Worm (Caenorhabditis elegans) whole organism, L4 larva: ENCODE results near the gene F57G12.1.
A peak's percentile ranks its signal among the peaks of the same experiment; 100 is the strongest.

Experiments
- D1046.2 ChIP-seq: fragments of 200-800 bp; sonication (Bioruptor generic); IDR thresholded peaks from 2 replicates; pipeline ENCODE4 v1.3.6; 2022; ENCODE audit warnings: missing genetic modification characterization, missing compliant biosample characterization
- F49E8.2 ChIP-seq: sonication (generic microtip); optimal IDR thresholded peaks from 2 replicates; lab custom pipeline; 2016; ENCODE audit warnings: missing compliant biosample characterization, mild to moderate bottlenecking, missing genetic modification characterization, borderline replicate concordance
- T26A8.4 ChIP-seq: fragments of 200-800 bp; sonication (Bioruptor generic); IDR thresholded peaks from 2 replicates; pipeline ENCODE4 v1.3.6; 2022; ENCODE audit warnings: missing genetic modification characterization, missing compliant biosample characterization
- aha-1 ChIP-seq: fragments of 150-350 bp; peaks from one replicate; lab custom pipeline; 2014; ENCODE audit warnings: missing biosample characterization, missing genetic modification characterization
- aly-2 ChIP-seq: sonication (generic microtip); optimal IDR thresholded peaks from 2 replicates; lab custom pipeline; 2018; ENCODE audit warnings: missing biosample characterization, missing genetic modification characterization
- ceh-20 ChIP-seq: fragments of 200-800 bp; sonication (Bioruptor generic); IDR thresholded peaks from 2 replicates; pipeline ENCODE4 v1.3.6; 2022; ENCODE audit warnings: missing genetic modification reagents, missing genetic modification characterization, missing compliant biosample characterization
- ceh-32 ChIP-seq: sonication (generic microtip); optimal IDR thresholded peaks from 2 replicates; lab custom pipeline; 2016; ENCODE audit warnings: mild to moderate bottlenecking, missing genetic modification characterization, missing compliant biosample characterization; ENCODE audit not compliant: poor library complexity
- ceh-44 ChIP-seq: fragments of 200-800 bp; sonication (Bioruptor generic); IDR thresholded peaks from 2 replicates; pipeline ENCODE4 v1.3.6; 2022; ENCODE audit warnings: missing genetic modification reagents, missing genetic modification characterization, missing compliant biosample characterization
- daf-16 ChIP-seq, 3 experiments: sonication (generic microtip); optimal IDR thresholded peaks; 2 replicates each; lab custom pipeline; 2016 to 2017; ENCODE audit warnings: missing genetic modification characterization in 3 of 3, missing genetic modification reagents in 3 of 3, mild to moderate bottlenecking in 2 of 3, missing compliant biosample characterization in 2 of 3, missing biosample characterization in 1 of 3, moderate library complexity in 1 of 3
- daf-19 ChIP-seq: fragments of 200-800 bp; sonication (Bioruptor generic); conservative IDR thresholded peaks from 2 replicates; pipeline ENCODE4 v1.3.6; 2022; ENCODE audit warnings: missing genetic modification characterization, missing compliant biosample characterization
- dpl-1 ChIP-seq: fragments of 150-350 bp; optimal IDR thresholded peaks from 2 replicates; lab custom pipeline; 2014; ENCODE audit warnings: missing biosample characterization, missing genetic modification reagents, missing genetic modification characterization
- dve-1 ChIP-seq: sonication (generic microtip); optimal IDR thresholded peaks from 2 replicates; lab custom pipeline; 2017; ENCODE audit warnings: antibody characterized with exemption, mild to moderate bottlenecking, missing genetic modification characterization, missing compliant biosample characterization; ENCODE audit not compliant: insufficient read depth
- hlh-11 ChIP-seq: fragments of 200-800 bp; sonication (Bioruptor generic); optimal IDR thresholded peaks from 2 replicates; lab custom pipeline; 2018; ENCODE audit warnings: mild to moderate bottlenecking, missing genetic modification characterization, missing compliant biosample characterization
- hlh-30 ChIP-seq: sonication (generic microtip); optimal IDR thresholded peaks from 2 replicates; lab custom pipeline; 2017; ENCODE audit warnings: antibody characterized with exemption, mild to moderate bottlenecking, missing genetic modification characterization, missing compliant biosample characterization; ENCODE audit not compliant: insufficient read depth
- hmg-1.1 ChIP-seq: fragments of 200-800 bp; sonication (Bioruptor generic); IDR thresholded peaks from 2 replicates; pipeline ENCODE4 v1.3.6; 2022; ENCODE audit warnings: missing genetic modification reagents, missing genetic modification characterization, missing compliant biosample characterization
- lir-3 ChIP-seq: sonication (generic microtip); optimal IDR thresholded peaks from 2 replicates; lab custom pipeline; 2016; ENCODE audit warnings: mild to moderate bottlenecking, missing genetic modification characterization, missing compliant biosample characterization
- lsy-2 ChIP-seq, 2 experiments: fragments of 150-350 bp in 1 of 2; sonication (generic microtip) in 1 of 2; optimal IDR thresholded peaks; 2 replicates each; lab custom pipeline; 2014 to 2017; ENCODE audit warnings: missing biosample characterization in 2 of 2, missing genetic modification characterization in 2 of 2
- mdl-1 ChIP-seq, 2 experiments: fragments of 150-350 bp in 1 of 2; sonication (generic microtip) in 1 of 2; optimal IDR thresholded peaks; 2 replicates each; lab custom pipeline; 2014 to 2017; ENCODE audit warnings: missing biosample characterization in 2 of 2, missing genetic modification characterization in 2 of 2
- mep-1 ChIP-seq: fragments of 150-350 bp; sonication (generic microtip); optimal IDR thresholded peaks from 3 replicates; lab custom pipeline; 2014; ENCODE audit warnings: missing biosample characterization, missing genetic modification characterization
- mes-2 ChIP-seq: sonication (generic microtip); optimal IDR thresholded peaks from 2 replicates; lab custom pipeline; 2016; ENCODE audit warnings: missing genotype, mild to moderate bottlenecking, missing genetic modification characterization, missing compliant biosample characterization; ENCODE audit not compliant: poor library complexity, severe bottlenecking
- mxl-3 ChIP-seq: fragments of 200-800 bp; sonication (Bioruptor generic); optimal IDR thresholded peaks from 2 replicates; lab custom pipeline; 2018; ENCODE audit warnings: mild to moderate bottlenecking, missing genetic modification characterization, missing compliant biosample characterization
- nhr-102 ChIP-seq: sonication (generic microtip); optimal IDR thresholded peaks from 2 replicates; lab custom pipeline; 2016; ENCODE audit warnings: mild to moderate bottlenecking, missing genetic modification characterization, moderate library complexity, missing compliant biosample characterization
- nhr-28 ChIP-seq: fragments of 150-350 bp; optimal IDR thresholded peaks from 2 replicates; lab custom pipeline; 2014; ENCODE audit warnings: missing biosample characterization, missing genetic modification characterization
- nhr-48 ChIP-seq: sonication (generic microtip); optimal IDR thresholded peaks from 2 replicates; lab custom pipeline; 2016; ENCODE audit warnings: mild to moderate bottlenecking, missing genetic modification characterization, missing compliant biosample characterization
- nhr-6 ChIP-seq: fragments of 150-350 bp; optimal IDR thresholded peaks from 2 replicates; lab custom pipeline; 2014; ENCODE audit warnings: missing biosample characterization, missing genetic modification characterization
- pha-4 ChIP-seq, 2 experiments: fragments of 150-350 bp in 1 of 2; fragments of 200-800 bp in 1 of 2; sonication (Bioruptor generic) in 1 of 2; IDR thresholded peaks in 1 of 2; optimal IDR thresholded peaks in 1 of 2; 2 replicates each; pipeline versions ENCODE4 v1.3.6 to Lab custom; 2014 to 2022; ENCODE audit warnings: missing genetic modification characterization in 2 of 2, missing genetic modification reagents in 2 of 2, missing biosample characterization in 1 of 2, missing compliant biosample characterization in 1 of 2
- rbr-2 ChIP-seq: sonication (generic microtip); optimal IDR thresholded peaks from 2 replicates; lab custom pipeline; 2016; ENCODE audit warnings: missing genotype, missing genetic modification characterization, missing compliant biosample characterization
- spr-3 ChIP-seq: fragments of 200-800 bp; sonication (Bioruptor generic); optimal IDR thresholded peaks from 2 replicates; lab custom pipeline; 2018; ENCODE audit warnings: mild to moderate bottlenecking, missing genetic modification characterization, missing compliant biosample characterization
- unc-130 ChIP-seq: sonication (generic microtip); optimal IDR thresholded peaks from 2 replicates; lab custom pipeline; 2016; ENCODE audit warnings: missing genetic modification reagents, missing genetic modification characterization, missing compliant biosample characterization
- unc-62 ChIP-seq, 3 experiments: fragments of 150-350 bp in 1 of 3; sonication (generic microtip); optimal IDR thresholded peaks in 2 of 3; peaks in 1 of 3; 1 replicate in 1 of 3; 2 replicates in 2 of 3; lab custom pipeline; 2014 to 2017; ENCODE audit warnings: missing biosample characterization in 3 of 3, missing genetic modification characterization in 3 of 3, missing genetic modification reagents in 3 of 3, missing genotype in 1 of 3
- zfp-2 ChIP-seq: sonication (generic microtip); optimal IDR thresholded peaks from 2 replicates; lab custom pipeline; 2016; ENCODE audit warnings: mild to moderate bottlenecking, missing genetic modification characterization, missing compliant biosample characterization

F57G12.1 gene

DNA sequence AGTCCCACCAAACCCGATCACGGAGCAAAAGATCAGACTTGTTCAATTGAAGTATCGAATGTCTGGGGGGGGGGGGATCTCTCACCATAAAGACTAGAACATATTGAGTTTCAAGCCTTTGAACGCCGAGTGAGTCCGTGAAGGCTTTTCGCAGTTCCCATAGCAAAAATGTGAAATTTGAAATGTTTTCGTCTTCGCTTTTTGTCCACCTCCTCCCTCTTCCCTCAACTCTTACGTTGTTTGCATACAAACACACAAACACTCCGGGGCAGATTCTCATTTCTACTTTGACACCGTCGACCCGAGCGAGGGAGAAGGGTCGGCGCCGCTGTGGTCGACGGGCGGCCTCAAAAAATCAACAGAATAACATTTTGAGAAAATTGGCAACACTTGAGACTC is 7.6 kb upstream of the F57G12.1 start:
- TF ChIP-seq spr-3 (GFP tag; lab: Kevin White, UChicago) (no peak), aha-1 (tag; lab: Kevin White, UChicago) (peak; percentile 26), pha-4 (GFP tag; IDR thresholded peaks at IDR 0.05; lab: Robert Waterston, UW) (peak; percentile 58), pha-4 (tag; optimal IDR thresholded peaks at IDR 0.05; lab: Kevin White, UChicago) (peak; percentile 11), unc-130 (GFP tag; lab: Kevin White, UChicago) (no peak), daf-16 (GFP tag; optimal IDR thresholded peaks at IDR 0.05; lab: Kevin White, UChicago) (peak in 1 of 2 experiments; percentile 54), daf-16 (tag; optimal IDR thresholded peaks at IDR 0.05; lab: Kevin White, UChicago) (peak; percentile 41), hlh-11 (tag; lab: Kevin White, UChicago) (peak; percentile 32), dve-1 (tag; lab: Kevin White, UChicago) (peak; percentile 20)
- TF ChIP-seq, all 104 proteins: peak for 5

ce11 chrX:12178351-12179089 is 7.0 kb upstream of the F57G12.1 start:
- TF ChIP-seq ceh-44 (GFP tag; lab: Robert Waterston, UW) (no peak), unc-130 (GFP tag; lab: Kevin White, UChicago) (no peak), unc-62 (GFP tag; optimal IDR thresholded peaks at IDR 0.05 in 1 of 2; lab: Kevin White, UChicago) (peak in 1 of 2 experiments; percentile 69), unc-62 (tag; optimal IDR thresholded peaks at IDR 0.05; lab: Kevin White, UChicago) (no peak), hlh-30 (tag; lab: Kevin White, UChicago) (peak; percentile 34), rbr-2 (tag; lab: Kevin White, UChicago) (no peak), T26A8.4 (no peak), aha-1 (tag; lab: Kevin White, UChicago) (peak; percentile 72), nhr-102 (tag; lab: Kevin White, UChicago) (no peak), lir-3 (no peak)

DNA sequence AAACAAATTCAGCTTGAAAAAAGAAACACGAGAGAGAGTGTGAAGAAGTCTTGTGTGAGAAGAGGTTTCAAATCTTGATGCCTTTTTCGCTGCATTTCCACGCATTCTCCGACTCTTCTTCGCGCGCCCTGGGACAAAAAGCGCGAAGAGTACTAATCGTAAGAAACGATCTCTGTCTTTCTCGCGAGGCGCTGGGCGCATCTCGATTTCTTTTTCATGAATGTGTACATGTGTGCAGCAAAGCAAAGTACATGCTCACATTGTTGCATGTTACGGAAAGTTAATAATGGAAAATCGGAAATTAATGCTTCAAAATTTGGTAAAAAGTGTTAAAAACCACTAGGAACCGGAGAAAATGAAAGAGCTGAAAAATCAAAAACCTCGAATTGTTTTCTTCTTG is 6.0 kb upstream of the F57G12.1 start:
- TF ChIP-seq hmg-1.1 (GFP tag; lab: Robert Waterston, UW): peak; percentile 46
- peak; percentile 21 for TF ChIP-seq mep-1 (tag; lab: Kevin White, UChicago)
- TF ChIP-seq hlh-30 (tag; lab: Kevin White, UChicago): peak; percentile 31
- peak in 1 of 2 experiments; percentile 12 for TF ChIP-seq mdl-1 (tag; optimal IDR thresholded peaks at IDR 0.05; lab: Kevin White, UChicago)
- no peak for TF ChIP-seq ceh-32 (tag; lab: Kevin White, UChicago)
- no peak for TF ChIP-seq ceh-44 (GFP tag; lab: Robert Waterston, UW)
- TF ChIP-seq mes-2 (tag; lab: Kevin White, UChicago): peak; percentile 21
- TF ChIP-seq aha-1 (tag; lab: Kevin White, UChicago): peak; percentile 85
- no peak for TF ChIP-seq D1046.2 (GFP tag; lab: Robert Waterston, UW)

- TF ChIP-seq nhr-6 (tag; lab: Kevin White, UChicago) (peak; percentile 42), aha-1 (tag; lab: Kevin White, UChicago) (peak; percentile 89), dpl-1 (GFP tag; lab: Kevin White, UChicago) (no peak), lsy-2 (tag; optimal IDR thresholded peaks at IDR 0.05; lab: Kevin White, UChicago) (peak in 1 of 2 experiments; percentile 41), hlh-11 (tag; lab: Kevin White, UChicago) (peak; percentile 19), F49E8.2 (no peak), mes-2 (tag; lab: Kevin White, UChicago) (peak; percentile 30), unc-130 (GFP tag; lab: Kevin White, UChicago) (no peak)
- TF ChIP-seq, all 104 proteins: peak for 5
These were observed 5.4 kb upstream of the F57G12.1 start for ce11 chrX:12176873-12177293.

- TF ChIP-seq hlh-30 (tag; lab: Kevin White, UChicago) (peak; percentile 65), mxl-3 (GFP tag; lab: Kevin White, UChicago) (peak; percentile 34), mdl-1 (tag; optimal IDR thresholded peaks at IDR 0.05; lab: Kevin White, UChicago) (peak in 1 of 2 experiments; percentile 5), hlh-11 (tag; lab: Kevin White, UChicago) (peak; percentile 67), nhr-48 (tag; lab: Kevin White, UChicago) (peak; percentile 47), nhr-28 (peak; percentile 40), daf-19 (GFP tag; lab: Robert Waterston, UW) (0 out of 2 replicates have a peak, but pooled peaks have one; percentile 42), dpl-1 (GFP tag; lab: Kevin White, UChicago) (no peak), ceh-20 (GFP tag; lab: Robert Waterston, UW) (no peak), zfp-2 (tag; lab: Kevin White, UChicago) (no peak), aly-2 (tag; lab: Kevin White, UChicago) (no peak)
- TF ChIP-seq, all 104 proteins: peak for 7
These were observed 4.9 kb upstream of the F57G12.1 start for ce11 chrX:12176394-12176793.
